Fruit fly (Drosophila melanogaster): Measurements from ENCODE around the gene CG43783.
A peak's percentile ranks its signal among the peaks of the same experiment; 100 is the strongest.

Gene CG43783

DNA sequence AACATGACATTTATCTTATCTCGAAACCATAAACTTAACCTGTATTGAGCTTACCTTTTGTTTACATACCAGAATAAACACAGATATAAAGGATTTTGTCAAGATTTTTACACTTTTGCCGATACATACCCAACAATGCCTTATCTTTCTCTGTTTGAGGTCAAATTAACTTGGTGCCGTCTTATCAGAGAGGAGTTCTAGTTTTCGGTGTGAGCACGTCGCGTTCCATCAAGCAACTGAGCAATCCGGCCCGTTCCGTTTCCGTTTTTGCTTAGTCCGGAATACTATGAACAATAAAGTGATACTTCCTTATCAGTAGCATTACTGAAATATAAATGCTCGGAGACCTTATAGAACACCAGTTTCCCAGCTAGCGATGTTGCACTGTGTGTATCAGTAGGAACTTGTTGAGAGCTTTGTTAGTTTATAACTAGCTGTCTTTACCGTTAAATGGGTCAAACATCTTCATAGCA is 31.8 kb upstream of the CG43783 start, which contains the start of gene Galk (continued):
- no peak for TF ChIP-seq CG42726 (GFP tag; IDR thresholded peaks at IDR 0.05; ENCODE audit: partially characterized antibody)
- TF ChIP-seq sna (GFP tag; IDR thresholded peaks at IDR 0.05; ENCODE audit: partially characterized antibody), result no peak
- TF ChIP-seq ham (GFP tag; IDR thresholded peaks at IDR 0.05), result no peak
- peak; percentile 75 for TF ChIP-seq kni (GFP tag; optimal IDR thresholded peaks at IDR 0.05)
- TF ChIP-seq phol (tag; optimal IDR thresholded peaks at IDR 0.05), result no peak
- TF ChIP-seq CG4404 (GFP tag; IDR thresholded peaks at IDR 0.05), result no peak
- peak; percentile 87 for TF ChIP-seq CG9932 (GFP tag; IDR thresholded peaks at IDR 0.05)
- TF ChIP-seq nau (GFP tag; optimal IDR thresholded peaks at IDR 0.05), result no peak
- TF ChIP-seq lmd (GFP tag; IDR thresholded peaks at IDR 0.05), result peak; percentile 81
- TF ChIP-seq org-1 (GFP tag; optimal IDR thresholded peaks at IDR 0.05), result peak; percentile 16
- peak; percentile 46 for TF ChIP-seq Hmr (GFP tag; optimal IDR thresholded peaks at IDR 0.05)
- TF ChIP-seq Hsf (GFP tag; optimal IDR thresholded peaks at IDR 0.05), result peak; percentile 10
- TF ChIP-seq Dip3 (GFP tag; optimal IDR thresholded peaks at IDR 0.05), result peak; percentile 43
- TF ChIP-seq CG17568 (GFP tag; optimal IDR thresholded peaks at IDR 0.05), result peak; percentile 67
- TF ChIP-seq CG10366 (GFP tag; IDR thresholded peaks at IDR 0.05), result peak; percentile 63
- no peak for TF ChIP-seq Usf (GFP tag; optimal IDR thresholded peaks at IDR 0.05)
- TF ChIP-seq CG12219 (GFP tag; optimal IDR thresholded peaks at IDR 0.05), result peak; percentile 62
- TF ChIP-seq CG10462 (GFP tag; optimal IDR thresholded peaks at IDR 0.05), result no peak
- TF ChIP-seq CG1832 (GFP tag; optimal IDR thresholded peaks at IDR 0.05), result no peak
- peak; percentile 28; the same call in 1 of the 2 replicates for TF ChIP-seq danr (GFP tag; IDR thresholded peaks at IDR 0.05)
- TF ChIP-seq HLH3B (GFP tag; IDR thresholded peaks at IDR 0.05), result peak; percentile 31; the same call in 1 of the 2 replicates
- TF ChIP-seq BtbVII (GFP tag; optimal IDR thresholded peaks at IDR 0.05), result peak; percentile 80
- no peak for TF ChIP-seq CG2129 (GFP tag; IDR thresholded peaks at IDR 0.05; ENCODE audit: partially characterized antibody)
- TF ChIP-seq CG13123 (GFP tag; optimal IDR thresholded peaks at IDR 0.05), result no peak
- TF ChIP-seq ro (GFP tag; IDR thresholded peaks at IDR 0.05), result no peak
- peak; percentile 62 for TF ChIP-seq CG3407 (GFP tag; optimal IDR thresholded peaks at IDR 0.05)
- no peak for TF ChIP-seq CG8089 (GFP tag; optimal IDR thresholded peaks at IDR 0.05)
- no peak for TF ChIP-seq Hmx (GFP tag; optimal IDR thresholded peaks at IDR 0.05)
- no peak for TF ChIP-seq croc (GFP tag; conservative IDR thresholded peaks at IDR 0.05)
- peak; percentile 44 for TF ChIP-seq MTF-1 (GFP tag; optimal IDR thresholded peaks at IDR 0.05; ENCODE audit: borderline replicate concordance)
- no peak for TF ChIP-seq kay (GFP tag; optimal IDR thresholded peaks at IDR 0.05)
- 0 out of 3 replicates have a peak, but pooled peaks have one; percentile 57 for TF ChIP-seq C15 (GFP tag; IDR thresholded peaks at IDR 0.05)
- TF ChIP-seq fd64A (GFP tag; optimal IDR thresholded peaks at IDR 0.05), result peak; percentile 83
- peak; percentile 65 for TF ChIP-seq salm (tag; optimal IDR thresholded peaks at IDR 0.05)
- no peak for TF ChIP-seq oc (tag; optimal IDR thresholded peaks at IDR 0.05)
- peak; percentile 19 for TF ChIP-seq maf-S (GFP tag; optimal IDR thresholded peaks at IDR 0.05)
- TF ChIP-seq unc-4 (GFP tag; IDR thresholded peaks at IDR 0.05; ENCODE audit: partially characterized antibody), result no peak
- TF ChIP-seq tio (GFP tag; optimal IDR thresholded peaks at IDR 0.05), result no peak
- TF ChIP-seq CG3995 (GFP tag; optimal IDR thresholded peaks at IDR 0.05), result no peak
- no peak for TF ChIP-seq CG8290 (GFP tag; optimal IDR thresholded peaks at IDR 0.05)
- TF ChIP-seq CG8290 (tag; optimal IDR thresholded peaks at IDR 0.05), result peak in 1 of 2 experiments; percentile 93
- TF ChIP-seq CG6654 (GFP tag; optimal IDR thresholded peaks at IDR 0.05), result no peak
- no peak for TF ChIP-seq zen2 (GFP tag; IDR thresholded peaks at IDR 0.05; ENCODE audit: partially characterized antibody)
- TF ChIP-seq NC2α (GFP tag; optimal IDR thresholded peaks at IDR 0.05), result no peak
- no peak for TF ChIP-seq CG9215 (GFP tag; IDR thresholded peaks at IDR 0.05)
- TF ChIP-seq run (tag; optimal IDR thresholded peaks at IDR 0.05), result peak; percentile 60
- peak; percentile 62 for TF ChIP-seq odd (GFP tag; optimal IDR thresholded peaks at IDR 0.05)
- peak; percentile 84; the same call in 3 of the 4 replicates for TF ChIP-seq Gug (GFP tag; IDR thresholded peaks at IDR 0.05)
- TF ChIP-seq ash1 (GFP tag; optimal IDR thresholded peaks at IDR 0.05), result no peak
- TF ChIP-seq mirr (GFP tag; optimal IDR thresholded peaks at IDR 0.05), result peak; percentile 93
- 0 out of 2 replicates have a peak, but pooled peaks have one; percentile 10 for TF ChIP-seq seq (GFP tag; IDR thresholded peaks at IDR 0.05)

Measured in whole organism, embryonic.